Worm (Caenorhabditis elegans) whole organism, L4/young adult: ENCODE results near the gene F58F9.8.
"Not testable (repeated sequence)": the region's sequence is repeated elsewhere in the genome, so short reads cannot be mapped to it uniquely, and the experiment has no call there.

Experiments used
- W03F9.2 ChIP-seq: fragments of 150-350 bp; optimal IDR thresholded peaks from 2 replicates; lab custom pipeline; 2014; ENCODE audit warnings: missing biosample characterization, missing genetic modification characterization
- dao-5 ChIP-seq: sonication (generic microtip); optimal IDR thresholded peaks from 2 replicates; lab custom pipeline; 2016; ENCODE audit warnings: missing genotype, missing genetic modification characterization, moderate library complexity, missing compliant biosample characterization
- him-1 ChIP-seq: sonication (generic microtip); optimal IDR thresholded peaks from 2 replicates; lab custom pipeline; 2016; ENCODE audit warnings: missing genotype, missing genetic modification reagents, missing genetic modification characterization, missing compliant biosample characterization

Gene F58F9.8

DNA sequence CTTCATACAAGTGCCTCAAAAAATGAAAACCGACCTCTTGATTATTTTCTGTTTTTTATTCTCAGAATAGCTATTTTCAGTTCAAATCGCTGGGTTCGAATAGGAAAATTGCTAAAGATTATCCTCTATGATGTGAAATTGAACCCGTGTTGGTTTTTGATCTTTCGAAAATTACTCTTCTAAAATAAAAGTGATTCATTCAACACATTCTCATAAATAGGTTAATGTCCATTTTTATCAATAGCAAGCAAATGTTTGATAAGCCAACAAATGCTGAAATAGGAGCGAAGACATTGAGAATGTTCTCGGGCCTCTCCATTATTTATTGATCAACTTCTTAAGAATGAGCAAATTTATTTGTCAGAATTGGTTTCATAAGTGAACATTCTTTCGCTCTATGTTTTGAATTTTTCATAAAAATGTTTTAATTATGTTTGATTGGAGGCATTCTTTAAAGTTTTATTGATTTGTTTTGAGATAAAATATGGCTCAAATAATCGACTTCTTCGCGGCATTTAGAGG is 5.1 kb upstream of the F58F9.8 start, which contains the start of gene F58F9.3:
Gene F58F9.3, plus strand, starts transcription at position 472 of the 522 bp plus-strand sequence.
- no peak for TF ChIP-seq W03F9.2 (tag; lab: Kevin White, UChicago)
- no peak for TF ChIP-seq dao-5 (tag; lab: Kevin White, UChicago)
- no peak for TF ChIP-seq him-1 (tag; lab: Kevin White, UChicago)

DNA sequence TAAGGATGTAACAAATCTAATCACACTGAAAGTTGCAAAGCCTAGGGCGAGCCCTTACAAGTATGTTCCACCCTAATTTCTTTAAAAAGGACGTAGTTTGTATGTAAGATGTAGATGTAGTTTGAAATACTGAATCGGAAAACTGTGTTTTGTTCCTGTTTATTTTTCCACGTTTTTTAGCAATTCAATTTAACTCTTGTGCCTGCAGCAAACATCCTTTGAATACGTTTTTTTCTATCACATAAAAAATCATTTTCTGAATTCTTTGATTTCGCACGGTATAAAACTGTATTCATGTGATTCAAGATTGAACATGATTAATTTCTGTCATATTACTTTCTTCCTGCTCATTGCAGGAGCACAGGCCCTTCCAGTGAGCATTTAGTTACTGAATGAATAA is 2.0 kb downstream of the F58F9.8 start, which contains the start of gene F58F9.9:
Gene F58F9.9, plus strand, starts transcription at position 301 of the 400 bp plus-strand sequence.
- TF ChIP-seq dao-5 (tag; lab: Kevin White, UChicago) (no peak), W03F9.2 (tag; lab: Kevin White, UChicago) (no peak), him-1 (tag; lab: Kevin White, UChicago) (no peak)

DNA sequence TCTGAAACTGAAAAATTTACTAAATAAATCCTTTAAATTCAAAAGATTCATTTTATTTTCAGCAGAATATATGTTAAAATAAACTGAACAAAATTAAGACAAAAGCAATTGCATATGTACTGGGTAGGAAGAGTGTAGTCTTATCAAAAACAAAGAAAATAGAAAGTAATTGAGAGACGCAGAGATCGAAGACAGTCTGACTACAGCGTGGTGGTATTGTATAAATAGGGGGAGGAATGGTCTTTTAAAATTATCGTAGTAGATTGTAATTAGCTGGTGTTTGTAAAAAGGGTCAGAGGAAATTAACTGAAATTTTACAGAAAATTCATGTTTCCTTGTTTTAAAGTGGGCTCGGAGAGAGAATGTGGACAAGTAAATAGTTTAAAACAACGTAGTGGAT is 10.5 kb downstream of the F58F9.8 start, which contains the start of gene acox-3:
Gene acox-3, minus strand, starts transcription at position 7 of the 400 bp plus-strand sequence.
- TF ChIP-seq him-1 (tag; lab: Kevin White, UChicago) (no peak), dao-5 (tag; lab: Kevin White, UChicago) (no peak), W03F9.2 (tag; lab: Kevin White, UChicago) (no peak)

DNA sequence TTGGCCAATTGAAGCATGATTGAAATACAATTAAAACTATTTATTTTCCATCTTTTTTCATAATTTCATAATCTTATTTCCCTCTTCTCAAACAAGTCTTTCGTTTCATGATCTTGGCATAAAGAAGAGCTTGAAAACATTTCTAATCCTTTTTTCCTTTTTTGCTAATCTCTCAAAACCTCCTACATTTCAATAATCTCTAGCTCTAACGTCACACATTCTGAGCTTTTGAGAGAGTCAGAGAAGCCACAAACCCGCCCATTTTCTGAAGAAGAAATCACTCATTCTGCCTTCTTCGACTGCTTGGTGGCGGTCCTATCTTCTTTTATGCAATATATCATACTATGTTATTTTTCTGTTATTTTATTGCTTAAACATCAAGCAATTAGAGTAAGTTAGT is 11.6 kb downstream of the F58F9.8 start, which contains the start of gene F58F9.1:
Gene F58F9.1, plus strand, starts transcription at position 251 of the 400 bp plus-strand sequence.
- no peak for TF ChIP-seq him-1 (tag; lab: Kevin White, UChicago)
- no peak for TF ChIP-seq dao-5 (tag; lab: Kevin White, UChicago)
- no peak for TF ChIP-seq W03F9.2 (tag; lab: Kevin White, UChicago)

DNA sequence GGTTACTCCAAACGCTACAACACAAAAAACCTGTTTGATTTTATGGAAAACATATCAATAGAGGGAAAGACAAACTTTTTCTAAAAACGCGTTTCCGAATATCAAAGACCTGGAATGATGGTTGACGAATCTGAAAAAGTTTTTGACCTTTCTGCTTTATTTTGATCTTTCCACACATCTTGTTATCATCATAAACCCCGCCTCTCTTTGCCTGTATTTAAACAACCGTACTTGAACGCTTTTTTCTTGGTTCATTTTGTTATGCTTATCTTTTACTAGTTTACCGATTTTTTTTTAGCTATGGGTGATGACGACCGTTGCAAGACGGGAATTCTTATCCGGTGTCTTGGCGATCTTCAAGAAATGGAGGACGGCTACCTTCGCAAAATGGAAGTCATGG is 15.0 kb downstream of the F58F9.8 start, which contains the start of gene T13A10.2:
Gene T13A10.2, plus strand, starts transcription at position 301 of the 400 bp plus-strand sequence.
- TF ChIP-seq W03F9.2, him-1, dao-5 (tag; lab: Kevin White, UChicago): not testable (repeated sequence)

DNA sequence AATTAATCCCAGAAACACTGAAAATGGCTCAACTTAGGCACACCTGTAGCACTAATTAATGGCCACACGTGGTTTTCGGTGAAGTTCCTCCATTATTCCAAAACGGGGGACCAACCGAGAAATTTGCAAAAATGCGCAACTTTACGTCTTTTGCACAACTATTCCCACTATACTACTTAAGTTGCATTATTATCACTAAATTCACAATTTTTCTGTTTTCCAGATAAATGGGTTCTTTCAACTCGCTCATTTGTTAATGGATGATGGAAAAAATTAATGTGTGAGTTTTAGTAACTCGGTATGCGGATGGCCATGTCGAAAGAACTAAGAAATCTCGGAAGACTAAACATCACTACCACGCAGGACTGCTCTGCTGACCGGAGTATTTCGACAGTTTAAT is 16.7 kb downstream of the F58F9.8 start, which contains the start of gene T13A10.64:
Gene T13A10.64, plus strand, starts transcription at position 301 of the 400 bp plus-strand sequence.
- TF ChIP-seq W03F9.2 (tag; lab: Kevin White, UChicago), result no peak

DNA sequence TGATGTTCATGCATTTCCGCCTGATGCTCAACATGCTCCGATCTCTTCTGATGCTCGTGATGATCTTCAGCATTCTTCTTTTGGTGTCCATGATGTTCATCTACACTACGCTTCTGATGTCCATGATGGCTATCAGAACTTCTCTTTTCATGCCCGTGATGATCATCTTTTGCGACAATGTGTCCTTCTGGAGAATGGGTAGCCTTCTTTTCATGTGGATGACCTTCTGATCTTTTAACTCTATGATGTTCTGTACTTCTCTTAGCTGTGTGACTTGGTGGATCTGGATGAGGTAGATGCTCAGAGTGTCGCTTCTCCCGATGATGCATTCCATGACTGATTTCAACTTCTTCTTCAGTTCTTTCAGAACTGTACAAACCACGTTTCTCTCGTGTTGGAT is 21.0 kb downstream of the F58F9.8 start:
- TF ChIP-seq dao-5 (tag; lab: Kevin White, UChicago), result no peak
- no peak for TF ChIP-seq W03F9.2 (tag; lab: Kevin White, UChicago)
- no peak for TF ChIP-seq him-1 (tag; lab: Kevin White, UChicago)

DNA sequence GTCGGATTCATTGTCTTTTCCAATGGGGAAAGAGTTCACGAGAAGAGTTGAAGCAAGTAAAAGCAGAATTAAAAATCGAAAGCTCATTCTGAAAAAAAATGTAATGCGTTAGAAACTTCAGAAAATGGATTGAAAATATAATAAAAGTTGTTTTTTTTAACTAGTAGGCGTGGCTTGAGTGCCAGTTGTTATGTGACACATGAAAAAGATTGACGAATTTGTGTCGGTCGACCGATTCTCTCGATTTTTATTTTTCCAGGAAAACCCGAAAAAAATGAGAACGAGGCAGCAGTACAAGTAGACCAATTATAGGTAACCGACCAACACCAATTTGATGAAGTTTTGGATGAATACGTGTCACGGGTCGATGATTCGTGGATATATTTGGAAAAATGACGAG is 21.8 kb downstream of the F58F9.8 start, which contains the start of gene nlp-16:
Gene nlp-16, minus strand, starts transcription at position 101 of the 400 bp plus-strand sequence.
- TF ChIP-seq him-1 (tag; lab: Kevin White, UChicago), result no peak
- no peak for TF ChIP-seq dao-5 (tag; lab: Kevin White, UChicago)
- no peak for TF ChIP-seq W03F9.2 (tag; lab: Kevin White, UChicago)

DNA sequence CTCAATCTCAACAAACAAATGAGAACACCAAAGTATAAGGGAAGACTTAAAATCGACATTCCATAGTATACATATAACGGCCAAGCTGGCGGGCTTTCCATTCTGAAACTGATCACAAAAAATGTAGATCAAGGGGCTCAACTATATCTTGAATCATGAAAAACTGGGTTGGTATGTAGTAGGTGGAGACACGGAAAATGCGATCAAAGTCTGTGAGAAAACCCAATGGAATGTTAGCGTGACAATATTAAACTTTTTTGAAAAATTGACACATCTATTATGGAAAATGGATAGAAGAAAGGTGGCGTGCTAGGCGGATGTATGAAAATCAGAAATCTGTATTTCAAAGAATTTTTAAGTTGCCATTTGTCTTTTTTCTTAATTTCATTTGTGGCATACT is 25.3 kb downstream of the F58F9.8 start, which contains the start of gene srv-28:
Gene srv-28, minus strand, starts transcription at position 101 of the 400 bp plus-strand sequence.
- TF ChIP-seq him-1 (tag; lab: Kevin White, UChicago) (no peak), W03F9.2 (tag; lab: Kevin White, UChicago) (no peak), dao-5 (tag; lab: Kevin White, UChicago) (no peak)

DNA sequence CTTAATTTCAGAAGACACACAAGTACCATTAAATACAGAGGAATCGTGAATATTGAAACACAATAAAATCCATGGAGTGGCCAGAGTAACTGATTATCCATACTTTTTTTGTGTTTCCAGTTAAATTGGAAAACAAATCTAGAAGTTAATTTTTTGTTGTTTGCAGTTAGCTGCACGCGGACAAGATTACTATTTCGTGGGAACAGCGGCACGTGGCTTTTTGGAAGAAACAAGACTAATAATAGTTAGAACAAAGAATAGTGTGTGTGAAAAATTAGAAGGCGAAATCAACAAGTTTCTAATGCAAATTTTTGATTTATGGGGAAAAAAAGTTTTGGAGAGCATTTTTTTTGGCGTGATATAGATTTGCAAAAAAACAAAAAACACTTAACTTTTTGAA is 28.5 kb downstream of the F58F9.8 start, which contains the start of gene srv-29:
Gene srv-29, minus strand, starts transcription at position 101 of the 400 bp plus-strand sequence.
- TF ChIP-seq dao-5 (tag; lab: Kevin White, UChicago) (no peak), W03F9.2 (tag; lab: Kevin White, UChicago) (no peak), him-1 (tag; lab: Kevin White, UChicago) (no peak)

DNA sequence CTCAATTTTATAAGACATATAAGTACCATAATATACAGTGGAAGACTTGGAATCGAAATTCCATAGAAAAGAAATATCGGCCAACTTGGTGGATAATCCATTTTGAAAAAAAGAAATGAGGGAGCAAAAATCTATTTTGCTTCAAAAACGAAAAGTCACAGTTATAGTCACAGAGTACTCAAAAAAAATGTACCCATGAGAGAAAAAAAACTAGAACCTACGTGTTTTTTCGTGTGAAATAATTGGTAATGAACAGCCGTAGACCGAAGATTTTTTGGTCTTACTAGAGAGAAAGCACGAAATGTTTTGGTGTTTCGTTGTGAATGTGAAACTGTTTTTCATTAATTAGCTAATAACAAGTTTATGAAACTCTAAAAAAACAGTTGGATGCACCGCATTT is 31.4 kb downstream of the F58F9.8 start, which contains the start of gene srv-30:
Gene srv-30, minus strand, starts transcription at position 101 of the 400 bp plus-strand sequence.
- TF ChIP-seq him-1 (tag; lab: Kevin White, UChicago) (no peak), W03F9.2 (tag; lab: Kevin White, UChicago) (no peak), dao-5 (tag; lab: Kevin White, UChicago) (no peak)

DNA sequence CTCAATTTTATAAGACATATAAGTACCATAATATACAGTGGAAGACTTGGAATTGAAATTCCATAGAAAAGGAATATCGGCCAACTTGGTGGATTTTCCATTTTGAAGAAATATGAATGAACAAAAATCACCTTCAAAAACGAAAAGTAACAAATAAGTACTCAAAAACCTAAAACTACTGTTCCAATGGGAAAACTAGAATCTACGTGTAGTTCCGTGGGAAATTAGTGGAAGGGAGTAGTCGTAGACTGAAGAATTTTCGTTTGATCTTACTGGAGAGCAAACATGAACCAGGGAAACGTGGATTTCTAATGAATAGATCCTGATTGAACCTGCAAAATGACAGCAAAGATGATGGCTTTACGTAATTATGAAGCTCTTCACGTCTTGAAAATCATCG is 33.9 kb downstream of the F58F9.8 start, which contains the start of gene srv-31:
Gene srv-31, minus strand, starts transcription at position 101 of the 400 bp plus-strand sequence.
- TF ChIP-seq dao-5 (tag; lab: Kevin White, UChicago) (no peak), him-1 (tag; lab: Kevin White, UChicago) (no peak), W03F9.2 (tag; lab: Kevin White, UChicago) (no peak)

DNA sequence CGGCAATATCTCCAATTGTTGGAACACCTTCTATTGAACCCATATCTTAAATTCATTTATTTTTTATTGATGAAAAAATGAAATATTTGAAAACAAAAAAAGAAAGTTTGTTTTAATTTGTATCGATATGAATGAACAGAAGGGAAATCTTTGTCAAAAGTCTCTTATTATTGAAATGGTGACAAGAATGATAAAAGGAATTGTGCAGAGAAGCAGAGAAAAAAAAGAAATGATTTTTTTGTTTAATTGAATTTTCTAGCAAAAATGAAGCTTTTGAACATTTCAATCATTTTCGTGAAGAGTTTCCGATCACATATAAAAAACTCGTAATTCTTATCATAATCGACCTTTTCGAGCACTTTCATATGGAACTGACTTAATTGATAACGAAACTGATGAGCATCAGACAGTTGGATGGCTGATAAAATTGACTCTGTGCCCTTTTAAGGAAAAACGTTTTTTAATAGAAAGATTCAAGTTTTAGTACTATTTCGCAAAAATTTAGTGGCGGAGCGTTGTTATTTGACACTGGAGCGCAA is 37.8 kb downstream of the F58F9.8 start, which contains the start of the genes aat-4 and T13A10.1:
Gene aat-4, minus strand, starts transcription at position 51 of the 539 bp plus-strand sequence.
Gene T13A10.1, plus strand, starts transcription at position 411 of the 539 bp plus-strand sequence.
- TF ChIP-seq him-1 (tag; lab: Kevin White, UChicago) (no peak), dao-5 (tag; lab: Kevin White, UChicago) (no peak)
